Fruit fly (Drosophila melanogaster) whole organism, wandering third instar larva: Measurements from ENCODE around the gene alpha-Est10.

Experiments
- Abd-B ChIP-seq: fragments of >200 bp; optimal IDR thresholded peaks from 2 replicates; lab custom pipeline; 2017; ENCODE audit warnings: missing biosample characterization, missing genetic modification characterization
- CG9705 ChIP-seq: fragments of 200-800 bp; sonication (Bioruptor generic); optimal IDR thresholded peaks from 2 replicates; lab custom pipeline; 2018; ENCODE audit warnings: missing biosample characterization, mild to moderate bottlenecking, missing genetic modification characterization
- GATAd ChIP-seq: sonication (Bioruptor generic); optimal IDR thresholded peaks from 2 replicates; lab custom pipeline; 2016; ENCODE audit warnings: missing biosample characterization, missing genetic modification characterization
- Hnf4 ChIP-seq: fragments of 200-800 bp; sonication (Bioruptor generic); optimal IDR thresholded peaks from 2 replicates; lab custom pipeline; 2016; ENCODE audit warnings: missing biosample characterization, mild to moderate bottlenecking, missing genetic modification characterization
- Jra ChIP-seq: sonication (Bioruptor generic); optimal IDR thresholded peaks from 2 replicates; lab custom pipeline; 2016; ENCODE audit warnings: missing biosample characterization, missing genetic modification characterization
- psq ChIP-seq: fragments of 200-800 bp; sonication (Bioruptor generic); optimal IDR thresholded peaks from 3 replicates; lab custom pipeline; 2017; ENCODE audit warnings: missing biosample characterization, mild to moderate bottlenecking, missing genetic modification characterization, moderate library complexity
- usp ChIP-seq: fragments of >200 bp; optimal IDR thresholded peaks from 2 replicates; lab custom pipeline; 2017; ENCODE audit warnings: missing biosample characterization, missing genetic modification characterization

DNA sequence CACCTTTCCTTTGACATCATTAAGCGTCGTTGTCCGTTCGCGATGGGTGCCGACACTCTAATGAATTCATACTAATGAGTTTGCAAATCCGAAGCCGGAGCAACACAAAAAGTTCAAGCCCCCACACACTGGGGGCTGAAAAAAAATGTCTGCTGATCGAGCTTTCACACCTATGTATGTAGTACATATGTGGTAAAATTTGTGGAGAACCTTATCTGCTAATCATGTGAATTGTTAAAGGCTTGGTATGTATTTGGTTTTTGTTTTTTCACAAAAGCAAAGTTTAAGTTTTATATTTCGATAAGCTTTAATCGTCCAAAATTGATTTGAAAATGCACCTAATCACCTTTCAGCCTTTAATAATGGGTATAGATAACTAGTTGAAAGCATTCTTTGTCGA lies 42.6 kb upstream of the alpha-Est10 start, which contains the start of gene alpha-Est5:
- TF ChIP-seq Jra (GFP tag; lab: Kevin White, UChicago) = no peak
- no peak for TF ChIP-seq Abd-B (GFP tag; lab: Kevin White, UChicago)
- no peak for TF ChIP-seq GATAd (GFP tag; lab: Kevin White, UChicago)
- no peak for TF ChIP-seq CG9705 (GFP tag; lab: Kevin White, UChicago)
- no peak for TF ChIP-seq usp (GFP tag; lab: Kevin White, UChicago)
- TF ChIP-seq Hnf4 (GFP tag; lab: Kevin White, UChicago) = no peak
- TF ChIP-seq psq = no peak
